Worm (Caenorhabditis elegans): Measurements from ENCODE around the gene dph-7.

The dph-7 gene

ce11 chrIII:13314636-13315035 lies 287 bp upstream of the dph-7 start:
- TF ChIP-seq M03D4.4 (tag; optimal IDR thresholded peaks at IDR 0.05) (no peak), nhr-12 (tag; optimal IDR thresholded peaks at IDR 0.05) (no peak)

ce11 chrIII:13316935-13317334 lies 2.0 kb downstream of the dph-7 start:
- peak; percentile 9 for TF ChIP-seq mep-1 (tag; optimal IDR thresholded peaks at IDR 0.05)
- TF ChIP-seq drap-1 (GFP tag; optimal IDR thresholded peaks at IDR 0.05): no peak

- TF ChIP-seq flh-1 (GFP tag; optimal IDR thresholded peaks at IDR 0.05) (no peak), lin-32 (GFP tag; optimal IDR thresholded peaks at IDR 0.05) (no peak), tbx-8 (GFP tag; optimal IDR thresholded peaks at IDR 0.05) (no peak), ces-1 (GFP tag; optimal IDR thresholded peaks at IDR 0.05) (no peak), sptf-1 (tag; optimal IDR thresholded peaks at IDR 0.05) (no peak), blmp-1 (tag; optimal IDR thresholded peaks at IDR 0.05) (no peak), elt-3 (tag; optimal IDR thresholded peaks at IDR 0.05) (no peak), bed-3 (GFP tag; optimal IDR thresholded peaks at IDR 0.05) (no peak), drap-1 (GFP tag; optimal IDR thresholded peaks at IDR 0.05) (no peak), M03D4.4 (tag; optimal IDR thresholded peaks at IDR 0.05) (no peak), pha-4 (tag; optimal IDR thresholded peaks at IDR 0.05) (no peak), ceh-43 (GFP tag; optimal IDR thresholded peaks at IDR 0.05) (no peak), nhr-12 (tag; optimal IDR thresholded peaks at IDR 0.05) (no peak)
Measured at ce11 chrIII:13317383-13317911, 2.5 kb downstream of the dph-7 start.

ce11 chrIII:13322578-13322977 lies 7.7 kb downstream of the dph-7 start, which contains the start of gene F53A2.11:
Gene F53A2.11 (minus strand): TSS chrIII:13322678.
- no peak for TF ChIP-seq bed-3 (GFP tag; optimal IDR thresholded peaks at IDR 0.05)
- TF ChIP-seq lsy-2 (tag; optimal IDR thresholded peaks at IDR 0.05): no peak
- no peak for TF ChIP-seq sem-2 (GFP tag; optimal IDR thresholded peaks at IDR 0.05)
- TF ChIP-seq M03D4.4 (tag; optimal IDR thresholded peaks at IDR 0.05): no peak
- no peak for TF ChIP-seq unc-39 (tag; optimal IDR thresholded peaks at IDR 0.05)
- TF ChIP-seq nhr-237 (tag; optimal IDR thresholded peaks at IDR 0.05): no peak
- TF ChIP-seq nhr-12 (tag; optimal IDR thresholded peaks at IDR 0.05): no peak
- no peak for TF ChIP-seq ztf-11 (tag; optimal IDR thresholded peaks at IDR 0.05)
- no peak for TF ChIP-seq lin-32 (GFP tag; optimal IDR thresholded peaks at IDR 0.05)
- no peak for TF ChIP-seq zip-8 (tag; optimal IDR thresholded peaks at IDR 0.05)
- TF ChIP-seq blmp-1 (tag; optimal IDR thresholded peaks at IDR 0.05): no peak

ce11 chrIII:13324739-13325138 lies 9.8 kb downstream of the dph-7 start, which contains the start of gene F53A2.1:
Gene F53A2.1 (minus strand): TSS chrIII:13324839.
- TF ChIP-seq bed-3 (GFP tag; optimal IDR thresholded peaks at IDR 0.05): no peak
- TF ChIP-seq blmp-1 (tag; optimal IDR thresholded peaks at IDR 0.05): no peak
- TF ChIP-seq nhr-2 (tag; optimal IDR thresholded peaks at IDR 0.05): no peak
- no peak for TF ChIP-seq snpc-4 (tag; optimal IDR thresholded peaks at IDR 0.05)
- TF ChIP-seq cnd-1 (tag; optimal IDR thresholded peaks at IDR 0.05): no peak
- TF ChIP-seq drap-1 (GFP tag; optimal IDR thresholded peaks at IDR 0.05): no peak
- TF ChIP-seq ceh-83 (GFP tag; optimal IDR thresholded peaks at IDR 0.05): no peak
- TF ChIP-seq ceh-43 (GFP tag; optimal IDR thresholded peaks at IDR 0.05): no peak
- TF ChIP-seq ham-2 (GFP tag; optimal IDR thresholded peaks at IDR 0.05): no peak
- TF ChIP-seq mep-1 (tag; optimal IDR thresholded peaks at IDR 0.05): no peak
- TF ChIP-seq nhr-237 (tag; optimal IDR thresholded peaks at IDR 0.05): no peak
- no peak for TF ChIP-seq M03D4.4 (tag; optimal IDR thresholded peaks at IDR 0.05)
- TF ChIP-seq tbx-8 (GFP tag; optimal IDR thresholded peaks at IDR 0.05): no peak
- no peak for TF ChIP-seq ces-1 (GFP tag; optimal IDR thresholded peaks at IDR 0.05)

ce11 chrIII:13328911-13329310 lies 14.0 kb downstream of the dph-7 start:
- no peak for TF ChIP-seq blmp-1 (tag; optimal IDR thresholded peaks at IDR 0.05)
- peak; percentile 96 for TF ChIP-seq zip-8 (tag; optimal IDR thresholded peaks at IDR 0.05)

ce11 chrIII:13333754-13334153 lies 18.8 kb downstream of the dph-7 start, which contains the start of gene sdz-20:
Gene sdz-20 (plus strand): TSS chrIII:13334054.
- no peak for TF ChIP-seq lin-32 (GFP tag; optimal IDR thresholded peaks at IDR 0.05)
- no peak for TF ChIP-seq mls-2 (tag; optimal IDR thresholded peaks at IDR 0.05)
- TF ChIP-seq nhr-237 (tag; optimal IDR thresholded peaks at IDR 0.05): no peak
- no peak for TF ChIP-seq ham-2 (GFP tag; optimal IDR thresholded peaks at IDR 0.05)
- no peak for TF ChIP-seq nhr-2 (tag; optimal IDR thresholded peaks at IDR 0.05)
- TF ChIP-seq elt-1 (tag; optimal IDR thresholded peaks at IDR 0.05; ENCODE audit: borderline replicate concordance, insufficient read depth): no peak
- TF ChIP-seq flh-1 (GFP tag; optimal IDR thresholded peaks at IDR 0.05): no peak
- no peak for TF ChIP-seq ceh-83 (GFP tag; optimal IDR thresholded peaks at IDR 0.05)
- no peak for TF ChIP-seq unc-62 (GFP tag; optimal IDR thresholded peaks at IDR 0.05)
- TF ChIP-seq ces-1 (GFP tag; optimal IDR thresholded peaks at IDR 0.05): no peak
- no peak for TF ChIP-seq elt-3 (tag; optimal IDR thresholded peaks at IDR 0.05)
- TF ChIP-seq unc-39 (tag; optimal IDR thresholded peaks at IDR 0.05): no peak
- TF ChIP-seq sptf-1 (tag; optimal IDR thresholded peaks at IDR 0.05): no peak
- no peak for TF ChIP-seq drap-1 (GFP tag; optimal IDR thresholded peaks at IDR 0.05)
- no peak for TF ChIP-seq tbx-8 (GFP tag; optimal IDR thresholded peaks at IDR 0.05)
- no peak for TF ChIP-seq mep-1 (tag; optimal IDR thresholded peaks at IDR 0.05)
- no peak for TF ChIP-seq pha-4 (tag; optimal IDR thresholded peaks at IDR 0.05)
